Fruit fly (Drosophila melanogaster): Measurements from ENCODE around the gene Hex-A.

DNA sequence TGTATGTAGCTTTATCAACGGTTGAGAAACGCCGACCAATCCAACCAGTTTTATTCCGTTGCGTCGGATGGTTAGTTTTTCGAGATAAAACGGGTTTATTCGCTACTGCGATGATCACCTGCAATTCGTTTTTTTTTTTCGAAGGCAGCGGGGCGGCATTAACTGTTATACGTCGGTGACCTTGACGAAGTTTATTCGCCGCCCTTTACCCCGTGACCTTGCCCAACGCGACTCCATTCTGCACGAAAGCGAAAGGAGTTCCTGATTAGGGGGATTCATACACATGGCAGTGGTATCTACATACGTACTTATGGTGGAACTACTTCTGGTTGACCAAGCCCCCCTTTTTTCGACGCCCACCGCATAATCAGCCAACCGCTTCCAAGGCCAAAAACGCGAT, 4.9 kb upstream of the Hex-A start:
- TF ChIP-seq ci (GFP tag; IDR thresholded peaks at IDR 0.05): no peak
- TF ChIP-seq CG14965 (GFP tag; optimal IDR thresholded peaks at IDR 0.05; ENCODE audit: borderline replicate concordance): no peak
- no peak for TF ChIP-seq gem (tag; optimal IDR thresholded peaks at IDR 0.05)

Data from whole organism, embryonic.